Fruit fly (Drosophila melanogaster) whole organism, embryonic: Measurements from ENCODE around the gene eEF1delta.

ENCODE experiments used
- ATbp ChIP-seq: fragments of 200-800 bp; sonication (Bioruptor generic); optimal IDR thresholded peaks from 2 replicates; lab custom pipeline; 2017; ENCODE audit warnings: missing biosample characterization, mild to moderate bottlenecking, missing genetic modification characterization, missing genetic modification reagents
- Atf-2 ChIP-seq: fragments of 200-800 bp; sonication (Bioruptor generic); optimal IDR thresholded peaks from 2 replicates; lab custom pipeline; 2016; ENCODE audit warnings: missing biosample characterization, missing genetic modification characterization
- Atf3 ChIP-seq: fragments of 200-800 bp; sonication (Bioruptor generic); optimal IDR thresholded peaks from 3 replicates; lab custom pipeline; 2016; ENCODE audit warnings: missing biosample characterization, missing genetic modification characterization
- CG10267 ChIP-seq: fragments of 200-800 bp; sonication (Bioruptor generic); optimal IDR thresholded peaks from 2 replicates; lab custom pipeline; 2018; ENCODE audit warnings: missing biosample characterization, mild to moderate bottlenecking, missing genetic modification characterization, moderate library complexity
- CG10321 ChIP-seq: fragments of 200-800 bp; sonication (Bioruptor generic); IDR thresholded peaks from 2 replicates; pipeline ENCODE4 v1.3.6; 2022; ENCODE audit warnings: missing biosample characterization, missing genetic modification characterization
- CG10366 ChIP-seq: fragments of 200-800 bp; sonication (Bioruptor generic); IDR thresholded peaks from 2 replicates; pipeline ENCODE4 v1.3.6; 2022; ENCODE audit warnings: missing biosample characterization, missing genetic modification characterization
- CG11456 ChIP-seq: fragments of 200-800 bp; sonication (Bioruptor generic); IDR thresholded peaks from 3 replicates; pipeline ENCODE4 v1.3.6; 2022; ENCODE audit warnings: missing biosample characterization, missing genetic modification characterization
- CG12299 ChIP-seq: fragments of 200-800 bp; sonication (Bioruptor generic); optimal IDR thresholded peaks from 2 replicates; lab custom pipeline; 2018; ENCODE audit warnings: missing biosample characterization, mild to moderate bottlenecking, missing genetic modification characterization
- CG1233 ChIP-seq: fragments of 200-800 bp; sonication (Bioruptor generic); optimal IDR thresholded peaks from 4 replicates; lab custom pipeline; 2018; ENCODE audit warnings: missing biosample characterization, mild to moderate bottlenecking, missing genetic modification characterization
- CG12769 ChIP-seq: fragments of 200-800 bp; sonication (Bioruptor generic); optimal IDR thresholded peaks from 2 replicates; lab custom pipeline; 2019; ENCODE audit warnings: missing biosample characterization, mild to moderate bottlenecking, missing genetic modification characterization, moderate library complexity
- CG13296 ChIP-seq: fragments of 200-800 bp; sonication (Bioruptor generic); optimal IDR thresholded peaks from 3 replicates; lab custom pipeline; 2018; ENCODE audit warnings: missing biosample characterization, mild to moderate bottlenecking, missing genetic modification characterization
- CG15269 ChIP-seq: fragments of 200-800 bp; sonication (Bioruptor generic); optimal IDR thresholded peaks from 2 replicates; lab custom pipeline; 2018; ENCODE audit warnings: missing biosample characterization, mild to moderate bottlenecking, missing genetic modification characterization, moderate library complexity
- CG16779 ChIP-seq: fragments of 200-800 bp; sonication (Bioruptor generic); IDR thresholded peaks from 2 replicates; pipeline ENCODE4 v1.3.6; 2022; ENCODE audit warnings: missing biosample characterization, missing genetic modification characterization
- CG16815 ChIP-seq: fragments of 200-800 bp; sonication (Bioruptor generic); optimal IDR thresholded peaks from 3 replicates; lab custom pipeline; 2017; ENCODE audit warnings: missing biosample characterization, mild to moderate bottlenecking, missing genetic modification characterization
- CG17385 ChIP-seq: fragments of 200-800 bp; sonication (Bioruptor generic); optimal IDR thresholded peaks from 3 replicates; lab custom pipeline; 2018; ENCODE audit warnings: missing biosample characterization, mild to moderate bottlenecking, missing genetic modification characterization
- CG18011 ChIP-seq: fragments of 200-800 bp; sonication (Bioruptor generic); optimal IDR thresholded peaks from 2 replicates; lab custom pipeline; 2017; ENCODE audit warnings: missing biosample characterization, missing genetic modification characterization, mild to moderate bottlenecking, moderate library complexity, missing genotype
- CG2202 ChIP-seq: fragments of 200-800 bp; sonication (Bioruptor generic); optimal IDR thresholded peaks from 2 replicates; lab custom pipeline; 2018; ENCODE audit warnings: missing biosample characterization, mild to moderate bottlenecking, missing genetic modification characterization
- CG2678 ChIP-seq: fragments of 200-800 bp; sonication (Bioruptor generic); optimal IDR thresholded peaks from 3 replicates; lab custom pipeline; 2019; ENCODE audit warnings: missing biosample characterization, mild to moderate bottlenecking, missing genetic modification characterization, moderate library complexity
- CG33213 ChIP-seq: fragments of 200-800 bp; sonication (Bioruptor generic); optimal IDR thresholded peaks from 3 replicates; lab custom pipeline; 2016; ENCODE audit warnings: missing biosample characterization, missing genetic modification characterization
- CG5180 ChIP-seq: fragments of 200-800 bp; sonication (Bioruptor generic); optimal IDR thresholded peaks from 3 replicates; lab custom pipeline; 2017; ENCODE audit warnings: missing biosample characterization, missing genetic modification characterization, mild to moderate bottlenecking, moderate library complexity, missing genetic modification reagents
- CG7987 ChIP-seq: fragments of 200-800 bp; sonication (Bioruptor generic); optimal IDR thresholded peaks from 2 replicates; lab custom pipeline; 2018; ENCODE audit warnings: missing biosample characterization, mild to moderate bottlenecking, missing genetic modification characterization, moderate library complexity
- CoRest ChIP-seq: fragments of 200-800 bp; sonication (Bioruptor generic); optimal IDR thresholded peaks from 3 replicates; lab custom pipeline; 2018; ENCODE audit warnings: missing biosample characterization, mild to moderate bottlenecking, missing genetic modification characterization, moderate library complexity
- D19A ChIP-seq: fragments of 200-800 bp; optimal IDR thresholded peaks from 3 replicates; lab custom pipeline; 2019; ENCODE audit warnings: missing biosample characterization, mild to moderate bottlenecking, missing genetic modification characterization, moderate library complexity
- Dbx ChIP-seq: fragments of 200-800 bp; sonication (Bioruptor generic); IDR thresholded peaks from 3 replicates; pipeline ENCODE4 v1.3.6; 2022; ENCODE audit warnings: missing biosample characterization, missing genetic modification characterization
- Dek ChIP-seq: fragments of 200-800 bp; sonication (Bioruptor generic); optimal IDR thresholded peaks from 3 replicates; lab custom pipeline; 2019; ENCODE audit warnings: missing biosample characterization, mild to moderate bottlenecking, missing genetic modification characterization, moderate library complexity
- Hmr ChIP-seq: fragments of 200-800 bp; sonication (Bioruptor generic); optimal IDR thresholded peaks from 3 replicates; lab custom pipeline; 2017; ENCODE audit warnings: mild to moderate bottlenecking, missing biosample characterization, missing genetic modification reagents, missing genetic modification characterization
- Hr78 ChIP-seq, 2 experiments: fragments of 200-800 bp in 1 of 2; fragments of >200 bp in 1 of 2; sonication (Bioruptor generic) in 1 of 2; optimal IDR thresholded peaks; 2 replicates each; lab custom pipeline; 2017 to 2019; ENCODE audit warnings: missing biosample characterization in 2 of 2, missing genetic modification characterization in 2 of 2, mild to moderate bottlenecking in 1 of 2, moderate library complexity in 1 of 2
- Lhr ChIP-seq: fragments of 200-800 bp; sonication (Bioruptor generic); optimal IDR thresholded peaks from 3 replicates; lab custom pipeline; 2017; ENCODE audit warnings: mild to moderate bottlenecking, missing biosample characterization, missing genetic modification reagents, missing genetic modification characterization
- MESR4 ChIP-seq: fragments of 200-800 bp; sonication (Bioruptor generic); optimal IDR thresholded peaks from 2 replicates; lab custom pipeline; 2018; ENCODE audit warnings: missing biosample characterization, mild to moderate bottlenecking, missing genetic modification characterization, moderate library complexity
- NC2β ChIP-seq: fragments of 200-800 bp; sonication (Bioruptor generic); optimal IDR thresholded peaks from 2 replicates; lab custom pipeline; 2016; ENCODE audit warnings: missing biosample characterization, missing genetic modification characterization
- Nf-YA ChIP-seq: fragments of 200-800 bp; sonication (Bioruptor generic); IDR thresholded peaks from 2 replicates; pipeline ENCODE4 v1.3.6; 2022; ENCODE audit warnings: missing biosample characterization, missing genetic modification characterization
- Opbp ChIP-seq: fragments of 200-800 bp; sonication (Bioruptor generic); IDR thresholded peaks from 3 replicates; pipeline ENCODE4 v1.3.6; 2022; ENCODE audit warnings: missing biosample characterization, missing genetic modification characterization; ENCODE audit not compliant: partially characterized antibody
- Sox102F ChIP-seq: fragments of 200-800 bp; sonication (Bioruptor generic); optimal IDR thresholded peaks from 2 replicates; lab custom pipeline; 2018; ENCODE audit warnings: missing biosample characterization, mild to moderate bottlenecking, missing genetic modification characterization, moderate library complexity
- az2 ChIP-seq: fragments of 200-800 bp; sonication (Bioruptor generic); optimal IDR thresholded peaks from 3 replicates; lab custom pipeline; 2016; ENCODE audit warnings: missing biosample characterization, missing genetic modification characterization
- bowl ChIP-seq: fragments of 200-800 bp; sonication (Bioruptor generic); IDR thresholded peaks from 2 replicates; pipeline ENCODE4 v1.3.6; 2022; ENCODE audit warnings: missing biosample characterization, missing genetic modification characterization
- cas ChIP-seq: fragments of 200-800 bp; sonication (Bioruptor generic); IDR thresholded peaks from 2 replicates; pipeline ENCODE4 v1.3.6; 2022; ENCODE audit warnings: missing biosample characterization, missing genetic modification characterization
- danr ChIP-seq: fragments of 200-800 bp; sonication (Bioruptor generic); IDR thresholded peaks from 2 replicates; pipeline ENCODE4 v1.3.6; 2022; ENCODE audit warnings: missing biosample characterization, missing genetic modification characterization
- eve ChIP-seq, 2 experiments: fragments of >200 bp; optimal IDR thresholded peaks; 2 replicates each; lab custom pipeline; 2017; ENCODE audit warnings: missing biosample characterization in 2 of 2, missing genetic modification characterization in 2 of 2
- fd3F ChIP-seq: fragments of 200-800 bp; sonication (Bioruptor generic); optimal IDR thresholded peaks from 2 replicates; lab custom pipeline; 2018; ENCODE audit warnings: missing biosample characterization, mild to moderate bottlenecking, missing genetic modification characterization, moderate library complexity
- gfzf ChIP-seq: fragments of 200-800 bp; sonication (Bioruptor generic); optimal IDR thresholded peaks from 2 replicates; lab custom pipeline; 2016; ENCODE audit warnings: missing biosample characterization, mild to moderate bottlenecking, missing genetic modification characterization, moderate library complexity
- grn ChIP-seq: fragments of 200-800 bp; sonication (Bioruptor generic); optimal IDR thresholded peaks from 3 replicates; lab custom pipeline; 2017; ENCODE audit warnings: missing biosample characterization, missing genetic modification characterization
- hb ChIP-seq: fragments of 200-800 bp; sonication (Bioruptor generic); IDR thresholded peaks from 3 replicates; pipeline ENCODE4 v1.3.6; 2022; ENCODE audit warnings: missing biosample characterization, missing genetic modification characterization; ENCODE audit not compliant: partially characterized antibody
- maf-S ChIP-seq: fragments of 200-800 bp; sonication (Bioruptor generic); optimal IDR thresholded peaks from 2 replicates; lab custom pipeline; 2016; ENCODE audit warnings: missing biosample characterization, missing genetic modification characterization
- odd ChIP-seq: fragments of 200-800 bp; sonication (Bioruptor generic); optimal IDR thresholded peaks from 2 replicates; lab custom pipeline; 2017; ENCODE audit warnings: missing biosample characterization, mild to moderate bottlenecking, missing genetic modification characterization
- pfk ChIP-seq: fragments of 200-800 bp; sonication (Bioruptor generic); optimal IDR thresholded peaks from 2 replicates; lab custom pipeline; 2018; ENCODE audit warnings: missing biosample characterization, mild to moderate bottlenecking, missing genetic modification characterization, moderate library complexity
- rib ChIP-seq: fragments of 200-800 bp; sonication (Bioruptor generic); IDR thresholded peaks from 2 replicates; pipeline ENCODE4 v1.3.6; 2022; ENCODE audit warnings: missing biosample characterization, missing genetic modification characterization
- sob ChIP-seq: fragments of 200-800 bp; sonication (Bioruptor generic); IDR thresholded peaks from 2 replicates; pipeline ENCODE4 v1.3.6; 2022; ENCODE audit warnings: missing biosample characterization, missing genetic modification characterization
- twi ChIP-seq: fragments of 200-800 bp; optimal IDR thresholded peaks from 2 replicates; lab custom pipeline; 2019; ENCODE audit warnings: missing biosample characterization, mild to moderate bottlenecking, missing genetic modification characterization, moderate library complexity

The eEF1delta gene

dm6 chr2L:10260750-10261493, 28.6 kb downstream of the eEF1delta start, which contains the start of gene Pten (continued):
- TF ChIP-seq twi (no peak), pfk (GFP tag; lab: Kevin White, UChicago) (peak; percentile 61), Nf-YA (GFP tag; lab: Robert Waterston, UW) (no peak), rib (GFP tag; lab: Robert Waterston, UW) (no peak), D19A (peak; percentile 32), CG15269 (tag; lab: Kevin White, UChicago) (no peak), hb (GFP tag; lab: Robert Waterston, UW) (peak; percentile 87; the same call in 2 of the 3 replicates), CG10321 (GFP tag; lab: Robert Waterston, UW) (no peak), gfzf (peak; percentile 10), CG1233 (GFP tag; lab: Kevin White, UChicago) (peak; percentile 68), Atf-2 (GFP tag; lab: Kevin White, UChicago) (peak; percentile 52), maf-S (peak; percentile 64), CG10267 (peak; percentile 76), CG17385 (GFP tag; lab: Kevin White, UChicago) (peak; percentile 44), danr (GFP tag; lab: Robert Waterston, UW) (no peak), CG2202 (no peak), Sox102F (GFP tag; lab: Kevin White, UChicago) (no peak), fd3F (peak; percentile 42), Lhr (peak; percentile 39), CG12769 (no peak), eve (GFP tag; optimal IDR thresholded peaks at IDR 0.05; lab: Kevin White, UChicago) (peak in 1 of 2 experiments; percentile 8), Atf3 (GFP tag; lab: Kevin White, UChicago) (peak; percentile 68), Hr78 (GFP tag; optimal IDR thresholded peaks at IDR 0.05; lab: Kevin White, UChicago) (no peak), CG33213 (GFP tag; lab: Kevin White, UChicago) (peak; percentile 57), CG12299 (peak; percentile 53), odd (GFP tag; lab: Kevin White, UChicago) (no peak), sob (GFP tag; lab: Robert Waterston, UW) (0 out of 2 replicates have a peak, but pooled peaks have one; percentile 54), grn (GFP tag; lab: Kevin White, UChicago) (peak; percentile 49), MESR4 (GFP tag; lab: Kevin White, UChicago) (peak; percentile 92), az2 (GFP tag; lab: Kevin White, UChicago) (peak; percentile 62), CG5180 (GFP tag; lab: Kevin White, UChicago) (no peak), Dek (no peak), CG18011 (GFP tag; lab: Kevin White, UChicago) (no peak), CG13296 (GFP tag; lab: Kevin White, UChicago) (peak; percentile 51), CG16779 (GFP tag; lab: Robert Waterston, UW) (no peak), CoRest (peak; percentile 76), Dbx (GFP tag; lab: Robert Waterston, UW) (peak; percentile 76; the same call in 2 of the 3 replicates), CG11456 (GFP tag; lab: Robert Waterston, UW) (no peak), CG2678 (tag; lab: Kevin White, UChicago) (no peak), CG10366 (GFP tag; lab: Robert Waterston, UW) (peak; percentile 54), Opbp (GFP tag; lab: Robert Waterston, UW) (peak; percentile 91; the same call in 2 of the 3 replicates), NC2β (GFP tag; lab: Kevin White, UChicago) (peak; percentile 57), CG7987 (GFP tag; lab: Kevin White, UChicago) (no peak), bowl (GFP tag; lab: Robert Waterston, UW) (no peak), cas (no peak), Hmr (GFP tag; lab: Kevin White, UChicago) (no peak), ATbp (no peak), CG16815 (GFP tag; lab: Kevin White, UChicago) (no peak)
